Worm (Caenorhabditis elegans) whole organism, L3 larva: ENCODE results near the gene erfa-1.

Experiments used
- R02D3.7 ChIP-seq: fragments of 150-350 bp; optimal IDR thresholded peaks from 2 replicates; lab custom pipeline; 2014; ENCODE audit warnings: missing biosample characterization, missing genetic modification characterization
- lin-15B ChIP-seq: fragments of 150-350 bp; optimal IDR thresholded peaks from 2 replicates; lab custom pipeline; 2014; ENCODE audit warnings: missing biosample characterization, missing genetic modification characterization
- sea-2 ChIP-seq: fragments of 150-350 bp; sonication (generic microtip); optimal IDR thresholded peaks from 4 replicates; lab custom pipeline; 2014; ENCODE audit warnings: missing biosample characterization, missing genetic modification reagents, missing genetic modification characterization
- skn-1 ChIP-seq: fragments of 150-350 bp; optimal IDR thresholded peaks from 2 replicates; lab custom pipeline; 2014; ENCODE audit warnings: missing biosample characterization, missing genetic modification characterization
- ztf-4 ChIP-seq: fragments of 150-350 bp; optimal IDR thresholded peaks from 2 replicates; lab custom pipeline; 2014; ENCODE audit warnings: missing biosample characterization, missing genetic modification characterization

ce11 chrV:6425927-6426326 lies 8.0 kb upstream of the erfa-1 start, which contains the start of gene T05H4.11:
- no peak for TF ChIP-seq lin-15B (tag; lab: Kevin White, UChicago)
- TF ChIP-seq R02D3.7 (tag; lab: Kevin White, UChicago) = no peak
- TF ChIP-seq sea-2 (GFP tag; lab: Kevin White, UChicago) = no peak
- TF ChIP-seq skn-1 = no peak
- no peak for TF ChIP-seq ztf-4 (tag; lab: Kevin White, UChicago)
